Fruit fly (Drosophila melanogaster) S2 (cell line): Measurements from ENCODE around the gene CG5958.

ENCODE experiments used
- CG8478 ChIP-seq: fragments of >200 bp; optimal IDR thresholded peaks from 2 replicates; lab custom pipeline; 2018
- CTCF ChIP-seq, 2 experiments: fragments of >200 bp; optimal IDR thresholded peaks; 2 replicates each; lab custom pipeline; 2018

DNA sequence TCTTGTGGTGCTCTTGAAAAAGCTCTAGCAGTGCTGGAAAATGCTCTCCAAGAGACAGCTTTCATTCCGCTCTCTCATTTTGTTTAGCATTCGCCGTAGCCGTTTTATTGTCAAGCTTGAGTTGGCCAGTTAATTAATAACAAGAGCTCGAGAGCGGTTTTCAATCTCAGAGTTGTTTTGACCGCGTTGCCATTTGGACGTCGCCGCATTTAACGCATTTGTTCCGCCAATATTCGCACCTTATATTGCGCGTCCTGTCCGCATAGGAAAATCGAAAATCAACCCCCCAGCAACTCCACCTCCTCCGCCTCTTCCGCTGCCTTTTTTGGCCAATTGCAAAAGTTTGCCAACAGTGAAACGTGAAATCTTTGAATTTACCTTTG is 4.0 kb upstream of the CG5958 start, which contains the start of gene CG5973:
- TF ChIP-seq CG8478: no peak
- TF ChIP-seq CTCF (optimal IDR thresholded peaks at IDR 0.05; lab: Kevin White, UChicago): no peak
